Worm (Caenorhabditis elegans): Measurements from ENCODE around the gene F56C9.10.

- TF ChIP-seq madf-10 (tag; optimal IDR thresholded peaks at IDR 0.05) = no peak
- no peak for TF ChIP-seq unc-62 (GFP tag; optimal IDR thresholded peaks at IDR 0.05)
Observed at ce11 chrIII:7358627-7359026, 23.5 kb upstream of the F56C9.10 start.

All from whole organism, young adult.